Worm (Caenorhabditis elegans): ENCODE results near the gene manf-1.

- TF ChIP-seq lin-1 (GFP tag; IDR thresholded peaks at IDR 0.05): no peak
- TF ChIP-seq fkh-10 (GFP tag; optimal IDR thresholded peaks at IDR 0.05): no peak
- no peak for TF ChIP-seq aha-1 (tag)
- no peak for TF ChIP-seq nhr-25 (tag; optimal IDR thresholded peaks at IDR 0.05; ENCODE audit: borderline replicate concordance, insufficient read depth)
- no peak for TF ChIP-seq lin-13 (GFP tag; optimal IDR thresholded peaks at IDR 0.05)
- no peak for TF ChIP-seq nhr-28 (tag; optimal IDR thresholded peaks at IDR 0.05)
- TF ChIP-seq ceh-28 (tag; optimal IDR thresholded peaks at IDR 0.05): no peak
- no peak for TF ChIP-seq sdz-12 (GFP tag; optimal IDR thresholded peaks at IDR 0.05)
- TF ChIP-seq pha-4 (GFP tag; IDR thresholded peaks at IDR 0.05): no peak
- TF ChIP-seq pha-4 (tag; optimal IDR thresholded peaks at IDR 0.05): no peak
- TF ChIP-seq nhr-76 (tag; optimal IDR thresholded peaks at IDR 0.05): no peak
- no peak for TF ChIP-seq ceh-62 (tag; optimal IDR thresholded peaks at IDR 0.05)
Observed at ce11 chrIV:2892787-2893485, 35.3 kb downstream of the manf-1 start.
